Worm (Caenorhabditis elegans) whole organism, late embryonic: Measurements from ENCODE around the gene F13C5.5.

ENCODE experiments used
- F13H6.1 ChIP-seq: sonication (generic microtip); optimal IDR thresholded peaks from 2 replicates; lab custom pipeline; 2016; ENCODE audit warnings: missing genetic modification characterization, missing compliant biosample characterization
- ahr-1 ChIP-seq: sonication (generic microtip); optimal IDR thresholded peaks from 2 replicates; lab custom pipeline; 2016; ENCODE audit warnings: missing genetic modification characterization, missing compliant biosample characterization
- ama-1 ChIP-seq: fragments of 150-350 bp; optimal IDR thresholded peaks from 2 replicates; lab custom pipeline; 2014
- ceh-14 ChIP-seq: sonication (generic microtip); optimal IDR thresholded peaks from 2 replicates; lab custom pipeline; 2016; ENCODE audit warnings: missing genotype, missing genetic modification characterization, missing compliant biosample characterization
- ceh-2 ChIP-seq: sonication (generic microtip); optimal IDR thresholded peaks from 2 replicates; lab custom pipeline; 2016; ENCODE audit warnings: missing genotype, missing genetic modification characterization, missing compliant biosample characterization
- elt-4 ChIP-seq: sonication (generic microtip); optimal IDR thresholded peaks from 2 replicates; lab custom pipeline; 2016; ENCODE audit warnings: missing genetic modification characterization, missing compliant biosample characterization
- fkh-10 ChIP-seq: fragments of 150-350 bp; optimal IDR thresholded peaks from 2 replicates; lab custom pipeline; 2014; ENCODE audit warnings: missing biosample characterization, missing genetic modification reagents, missing genetic modification characterization
- fkh-6 ChIP-seq: sonication (generic microtip); optimal IDR thresholded peaks from 2 replicates; lab custom pipeline; 2016; ENCODE audit warnings: missing genetic modification characterization, missing compliant biosample characterization
- gmeb-2 ChIP-seq: sonication (generic microtip); optimal IDR thresholded peaks from 2 replicates; lab custom pipeline; 2016; ENCODE audit warnings: missing genetic modification characterization, inconsistent platforms, missing compliant biosample characterization
- lim-6 ChIP-seq: sonication (generic microtip); optimal IDR thresholded peaks from 2 replicates; lab custom pipeline; 2016; ENCODE audit warnings: missing genetic modification characterization, missing compliant biosample characterization
- pha-4 ChIP-seq: fragments of 150-350 bp; optimal IDR thresholded peaks from 2 replicates; lab custom pipeline; 2018; ENCODE audit warnings: missing biosample characterization, missing genetic modification reagents, missing genetic modification characterization
- sox-4 ChIP-seq: sonication (generic microtip); optimal IDR thresholded peaks from 2 replicates; lab custom pipeline; 2017; ENCODE audit warnings: mild to moderate bottlenecking, missing genetic modification characterization, inconsistent platforms, missing compliant biosample characterization
- unc-42 ChIP-seq: sonication (generic microtip); optimal IDR thresholded peaks from 2 replicates; lab custom pipeline; 2016; ENCODE audit warnings: missing genotype, missing genetic modification characterization, missing compliant biosample characterization
- zip-5 ChIP-seq: sonication (generic microtip); optimal IDR thresholded peaks from 2 replicates; lab custom pipeline; 2016; ENCODE audit warnings: missing genetic modification characterization, missing compliant biosample characterization

ce11 chrX:571367-571766, 36.9 kb downstream of the F13C5.5 start:
- TF ChIP-seq ceh-14 (tag; lab: Kevin White, UChicago): no peak
- TF ChIP-seq pha-4 (tag; lab: Kevin White, UChicago): no peak
- no peak for TF ChIP-seq elt-4 (tag; lab: Kevin White, UChicago)
- no peak for TF ChIP-seq lim-6
- no peak for TF ChIP-seq zip-5 (tag; lab: Kevin White, UChicago)
- TF ChIP-seq F13H6.1 (tag; lab: Kevin White, UChicago): no peak
- TF ChIP-seq unc-42 (tag; lab: Kevin White, UChicago): no peak
- no peak for TF ChIP-seq ahr-1 (tag; lab: Kevin White, UChicago)
- TF ChIP-seq gmeb-2 (tag; lab: Kevin White, UChicago): no peak
- no peak for TF ChIP-seq fkh-10
- no peak for TF ChIP-seq ama-1
- no peak for TF ChIP-seq fkh-6 (tag; lab: Kevin White, UChicago)
- TF ChIP-seq sox-4: no peak
- TF ChIP-seq ceh-2 (tag; lab: Kevin White, UChicago): no peak
